Fruit fly (Drosophila melanogaster) whole organism, embryonic: ENCODE measurements around the gene CG46397.

Experiments
- Ada2b ChIP-seq: fragments of 200-800 bp; sonication (Bioruptor generic); IDR thresholded peaks from 2 replicates; pipeline ENCODE4 v1.3.6; 2022; ENCODE audit warnings: missing biosample characterization, missing genetic modification characterization
- Adf1 ChIP-seq: fragments of 200-800 bp; sonication (Bioruptor generic); IDR thresholded peaks from 2 replicates; pipeline ENCODE4 v1.3.6; 2022; ENCODE audit warnings: missing biosample characterization, missing genetic modification characterization
- Awh ChIP-seq: fragments of 200-800 bp; sonication (Bioruptor generic); IDR thresholded peaks from 2 replicates; pipeline ENCODE4, ENCODE4 v1.3.6; 2022; ENCODE audit warnings: missing biosample characterization, missing genetic modification characterization
- B-H2 ChIP-seq: fragments of 200-800 bp; sonication (Bioruptor generic); optimal IDR thresholded peaks from 2 replicates; lab custom pipeline; 2018; ENCODE audit warnings: missing biosample characterization, mild to moderate bottlenecking, missing genetic modification characterization
- C15 ChIP-seq: fragments of 200-800 bp; sonication (Bioruptor generic); IDR thresholded peaks from 3 replicates; pipeline ENCODE4 v1.3.6; 2022; ENCODE audit warnings: missing biosample characterization, missing genetic modification characterization
- CG10431 ChIP-seq: fragments of 200-800 bp; sonication (Bioruptor generic); optimal IDR thresholded peaks from 3 replicates; lab custom pipeline; 2018; ENCODE audit warnings: missing biosample characterization, mild to moderate bottlenecking, missing genetic modification characterization
- CG10959 ChIP-seq: fragments of 200-800 bp; sonication (Bioruptor generic); IDR thresholded peaks from 2 replicates; pipeline ENCODE4 v1.3.6; 2022; ENCODE audit warnings: missing biosample characterization, missing genetic modification characterization
- CG14860 ChIP-seq: fragments of 200-800 bp; sonication (Bioruptor generic); IDR thresholded peaks from 3 replicates; pipeline ENCODE4 v1.3.6; 2022; ENCODE audit warnings: missing biosample characterization, missing genetic modification characterization; ENCODE audit not compliant: partially characterized antibody
- CG16815 ChIP-seq: fragments of 200-800 bp; sonication (Bioruptor generic); optimal IDR thresholded peaks from 3 replicates; lab custom pipeline; 2017; ENCODE audit warnings: missing biosample characterization, mild to moderate bottlenecking, missing genetic modification characterization
- CG17361 ChIP-seq: fragments of 200-800 bp; sonication (Bioruptor generic); IDR thresholded peaks from 3 replicates; pipeline ENCODE4 v1.3.6; 2022; ENCODE audit warnings: missing biosample characterization, missing genetic modification characterization
- CG18011 ChIP-seq: fragments of 200-800 bp; sonication (Bioruptor generic); optimal IDR thresholded peaks from 2 replicates; lab custom pipeline; 2017; ENCODE audit warnings: missing biosample characterization, missing genetic modification characterization, mild to moderate bottlenecking, moderate library complexity, missing genotype
- CG2120 ChIP-seq: fragments of 200-800 bp; sonication (Bioruptor generic); optimal IDR thresholded peaks from 3 replicates; lab custom pipeline; 2016; ENCODE audit warnings: missing biosample characterization, missing genetic modification characterization
- CG2199 ChIP-seq: fragments of 200-800 bp; sonication (Bioruptor generic); IDR thresholded peaks from 3 replicates; pipeline ENCODE4 v1.3.6; 2022; ENCODE audit warnings: missing biosample characterization, missing genetic modification characterization
- CG3065 ChIP-seq: fragments of 200-800 bp; sonication (Bioruptor generic); optimal IDR thresholded peaks from 2 replicates; lab custom pipeline; 2016; ENCODE audit warnings: missing biosample characterization, missing genetic modification characterization
- CG31224 ChIP-seq: fragments of 200-800 bp; sonication (Bioruptor generic); IDR thresholded peaks from 2 replicates; pipeline ENCODE4 v1.3.6; 2022; ENCODE audit warnings: missing biosample characterization, missing genetic modification characterization
- CG33213 ChIP-seq: fragments of 200-800 bp; sonication (Bioruptor generic); optimal IDR thresholded peaks from 3 replicates; lab custom pipeline; 2016; ENCODE audit warnings: missing biosample characterization, missing genetic modification characterization
- CG3847 ChIP-seq: fragments of 200-800 bp; sonication (Bioruptor generic); IDR thresholded peaks from 2 replicates; pipeline ENCODE4 v1.3.6; 2022; ENCODE audit warnings: missing biosample characterization, missing genetic modification characterization
- CG4424 ChIP-seq: fragments of 200-800 bp; sonication (Bioruptor generic); optimal IDR thresholded peaks from 3 replicates; lab custom pipeline; 2016; ENCODE audit warnings: missing biosample characterization, missing genetic modification characterization
- CG4820 ChIP-seq: fragments of 200-800 bp; sonication (Bioruptor generic); optimal IDR thresholded peaks from 3 replicates; lab custom pipeline; 2016; ENCODE audit warnings: missing biosample characterization, missing genetic modification characterization
- Dad ChIP-seq: fragments of 200-800 bp; sonication (Bioruptor generic); optimal IDR thresholded peaks from 3 replicates; lab custom pipeline; 2016; ENCODE audit warnings: missing biosample characterization, missing genetic modification characterization
- Dek ChIP-seq: fragments of 200-800 bp; sonication (Bioruptor generic); optimal IDR thresholded peaks from 3 replicates; lab custom pipeline; 2019; ENCODE audit warnings: missing biosample characterization, mild to moderate bottlenecking, missing genetic modification characterization, moderate library complexity
- Dfd ChIP-seq, 2 experiments: fragments of >200 bp; optimal IDR thresholded peaks; 2 replicates each; lab custom pipeline; 2017; ENCODE audit warnings: missing biosample characterization in 2 of 2, missing genetic modification characterization in 2 of 2
- Dip2 ChIP-seq: fragments of 200-800 bp; sonication (Bioruptor generic); IDR thresholded peaks from 2 replicates; pipeline ENCODE4 v1.3.6; 2022; ENCODE audit warnings: missing biosample characterization, missing genetic modification characterization
- Dip3 ChIP-seq: fragments of 200-800 bp; sonication (Bioruptor generic); optimal IDR thresholded peaks from 3 replicates; lab custom pipeline; 2016; ENCODE audit warnings: missing biosample characterization, missing genetic modification characterization
- Doc2 ChIP-seq: fragments of 200-800 bp; sonication (Bioruptor generic); IDR thresholded peaks from 2 replicates; pipeline ENCODE4 v1.3.6; 2022; ENCODE audit warnings: missing biosample characterization, missing genetic modification characterization
- Fer1 ChIP-seq: fragments of 200-800 bp; sonication (Bioruptor generic); optimal IDR thresholded peaks from 2 replicates; lab custom pipeline; 2017; ENCODE audit warnings: missing biosample characterization, mild to moderate bottlenecking, missing genetic modification characterization
- Gug ChIP-seq: fragments of 200-800 bp; sonication (Bioruptor generic); IDR thresholded peaks from 4 replicates; pipeline ENCODE4 v1.3.6; 2022; ENCODE audit warnings: missing biosample characterization, missing genetic modification characterization
- Hmr ChIP-seq: fragments of 200-800 bp; sonication (Bioruptor generic); optimal IDR thresholded peaks from 3 replicates; lab custom pipeline; 2017; ENCODE audit warnings: mild to moderate bottlenecking, missing biosample characterization, missing genetic modification reagents, missing genetic modification characterization
- Hr51 ChIP-seq, 2 experiments: fragments of 200-800 bp; sonication (Bioruptor generic); optimal IDR thresholded peaks; 2 replicates in 1 of 2; 3 replicates in 1 of 2; lab custom pipeline; 2016 to 2018; ENCODE audit warnings: missing biosample characterization in 2 of 2, missing genetic modification characterization in 2 of 2, mild to moderate bottlenecking in 1 of 2, moderate library complexity in 1 of 2
- Lim3 ChIP-seq: fragments of 200-800 bp; sonication (Bioruptor generic); IDR thresholded peaks from 2 replicates; pipeline ENCODE4 v1.3.6; 2022; ENCODE audit warnings: missing biosample characterization, missing genetic modification characterization
- Mad ChIP-seq: fragments of 200-800 bp; sonication (Bioruptor generic); optimal IDR thresholded peaks from 2 replicates; lab custom pipeline; 2016; ENCODE audit warnings: missing biosample characterization, missing genetic modification characterization
- Med ChIP-seq: fragments of 200-800 bp; sonication (Bioruptor generic); peaks from one replicate; lab custom pipeline; 2016; ENCODE audit warnings: missing biosample characterization, missing genetic modification characterization, mild to moderate bottlenecking, inconsistent platforms, moderate library complexity
- Myb ChIP-seq: fragments of 200-800 bp; sonication (Bioruptor generic); optimal IDR thresholded peaks from 2 replicates; lab custom pipeline; 2016; ENCODE audit warnings: missing biosample characterization, missing genetic modification characterization
- NK7.1 ChIP-seq: fragments of 200-800 bp; sonication (Bioruptor generic); optimal IDR thresholded peaks from 3 replicates; lab custom pipeline; 2016; ENCODE audit warnings: missing biosample characterization, missing genetic modification characterization
- Spps ChIP-seq: fragments of 200-800 bp; sonication (Bioruptor generic); optimal IDR thresholded peaks from 2 replicates; lab custom pipeline; 2018; ENCODE audit warnings: missing biosample characterization, mild to moderate bottlenecking, missing genetic modification characterization
- Ssrp ChIP-seq: fragments of 200-800 bp; sonication (Bioruptor generic); optimal IDR thresholded peaks from 2 replicates; lab custom pipeline; 2018; ENCODE audit warnings: missing biosample characterization, mild to moderate bottlenecking, missing genetic modification characterization, moderate library complexity
- Usf ChIP-seq: fragments of 200-800 bp; sonication (Bioruptor generic); optimal IDR thresholded peaks from 2 replicates; lab custom pipeline; 2017; ENCODE audit warnings: missing genotype, missing biosample characterization, missing genetic modification characterization
- ase ChIP-seq: fragments of 200-800 bp; sonication (Bioruptor generic); IDR thresholded peaks from 3 replicates; pipeline ENCODE4 v1.3.6; 2022; ENCODE audit warnings: missing biosample characterization, missing genetic modification characterization
- cato ChIP-seq: fragments of 200-800 bp; sonication (Bioruptor generic); optimal IDR thresholded peaks from 2 replicates; lab custom pipeline; 2016; ENCODE audit warnings: missing biosample characterization, missing genetic modification characterization, borderline replicate concordance
- fd102C ChIP-seq: fragments of 200-800 bp; sonication (Bioruptor generic); optimal IDR thresholded peaks from 2 replicates; lab custom pipeline; 2018; ENCODE audit warnings: missing biosample characterization, mild to moderate bottlenecking, missing genetic modification characterization, moderate library complexity
- gcm ChIP-seq: fragments of 200-800 bp; sonication (Bioruptor generic); optimal IDR thresholded peaks from 2 replicates; lab custom pipeline; 2019; ENCODE audit warnings: missing biosample characterization, mild to moderate bottlenecking, missing genetic modification characterization, moderate library complexity
- maf-S ChIP-seq: fragments of 200-800 bp; sonication (Bioruptor generic); optimal IDR thresholded peaks from 2 replicates; lab custom pipeline; 2016; ENCODE audit warnings: missing biosample characterization, missing genetic modification characterization
- mld ChIP-seq: fragments of 200-800 bp; sonication (Bioruptor generic); IDR thresholded peaks from 3 replicates; pipeline ENCODE4 v1.3.6; 2022; ENCODE audit warnings: missing biosample characterization, missing genetic modification characterization; ENCODE audit not compliant: partially characterized antibody
- nerfin-2 ChIP-seq: fragments of 200-800 bp; sonication (Bioruptor generic); IDR thresholded peaks from 2 replicates; pipeline ENCODE4 v1.3.6; 2022; ENCODE audit warnings: missing biosample characterization, missing genetic modification characterization; ENCODE audit not compliant: partially characterized antibody
- odd ChIP-seq: fragments of 200-800 bp; sonication (Bioruptor generic); optimal IDR thresholded peaks from 2 replicates; lab custom pipeline; 2017; ENCODE audit warnings: missing biosample characterization, mild to moderate bottlenecking, missing genetic modification characterization
- sim ChIP-seq: fragments of 200-800 bp; sonication (Bioruptor generic); IDR thresholded peaks from 2 replicates; pipeline ENCODE4 v1.3.6; 2022; ENCODE audit warnings: missing biosample characterization, missing genetic modification characterization
- slou ChIP-seq: fragments of 200-800 bp; sonication (Bioruptor generic); optimal IDR thresholded peaks from 3 replicates; lab custom pipeline; 2016; ENCODE audit warnings: missing biosample characterization, missing genetic modification characterization
- tio ChIP-seq: fragments of 200-800 bp; sonication (Bioruptor generic); optimal IDR thresholded peaks from 2 replicates; lab custom pipeline; 2017; ENCODE audit warnings: missing biosample characterization, missing genetic modification characterization, inconsistent platforms
- trem ChIP-seq: fragments of 200-800 bp; optimal IDR thresholded peaks from 3 replicates; lab custom pipeline; 2019; ENCODE audit warnings: missing biosample characterization, mild to moderate bottlenecking, missing genetic modification characterization, moderate library complexity
- wek ChIP-seq: fragments of 200-800 bp; sonication (Bioruptor generic); optimal IDR thresholded peaks from 3 replicates; lab custom pipeline; 2018; ENCODE audit warnings: missing biosample characterization, mild to moderate bottlenecking, missing genetic modification characterization, moderate library complexity
- z ChIP-seq: fragments of 200-800 bp; sonication (Bioruptor generic); IDR thresholded peaks from 3 replicates; pipeline ENCODE4 v1.3.6; 2022; ENCODE audit warnings: missing biosample characterization, missing genetic modification characterization

CG46397 gene

dm6 chr2L:8958046-8958497 lies 11.0 kb downstream of the CG46397 start (continued):
- TF ChIP-seq Hr51 (GFP tag; optimal IDR thresholded peaks at IDR 0.05; lab: Kevin White, UChicago), result peak; percentile 90 to 98
- peak; percentile 98 for TF ChIP-seq CG10959
- peak; percentile 91 for TF ChIP-seq CG31224 (GFP tag; lab: Robert Waterston, UW)
- TF ChIP-seq Myb, result peak; percentile 66
- TF ChIP-seq cato (GFP tag; lab: Kevin White, UChicago), result peak; percentile 87
- peak; percentile 96 for TF ChIP-seq ase
- peak; percentile 85 for TF ChIP-seq CG3065 (GFP tag; lab: Kevin White, UChicago)
- peak; percentile 93 for TF ChIP-seq fd102C (GFP tag; lab: Kevin White, UChicago)
- TF ChIP-seq mld, result no peak
- peak; percentile 98 for TF ChIP-seq Ada2b (GFP tag; lab: Robert Waterston, UW)
- peak; percentile 94 for TF ChIP-seq CG4424 (GFP tag; lab: Kevin White, UChicago)
- peak; percentile 93 for TF ChIP-seq Hmr (GFP tag; lab: Kevin White, UChicago)
- TF ChIP-seq sim, result peak; percentile 97
- TF ChIP-seq CG4820 (GFP tag; lab: Kevin White, UChicago), result peak; percentile 88
- TF ChIP-seq maf-S (GFP tag; lab: Kevin White, UChicago), result peak; percentile 94
- TF ChIP-seq Dfd (GFP tag; optimal IDR thresholded peaks at IDR 0.05; lab: Kevin White, UChicago), result no peak
- TF ChIP-seq Adf1 (GFP tag; lab: Robert Waterston, UW), result peak; percentile 79
- peak; percentile 87 for TF ChIP-seq NK7.1 (GFP tag; lab: Kevin White, UChicago)
- TF ChIP-seq CG10431 (GFP tag; lab: Kevin White, UChicago), result peak; percentile 60
- TF ChIP-seq CG3847 (GFP tag; lab: Robert Waterston, UW), result peak; percentile 96
- TF ChIP-seq CG16815 (GFP tag; lab: Kevin White, UChicago), result peak; percentile 94
- TF ChIP-seq Dip2 (GFP tag; lab: Robert Waterston, UW), result 0 out of 2 replicates have a peak, but pooled peaks have one; percentile 22
- peak; percentile 85 for TF ChIP-seq Doc2 (GFP tag; lab: Robert Waterston, UW)
- peak; percentile 70 for TF ChIP-seq wek (GFP tag; lab: Kevin White, UChicago)
- peak; percentile 91 for TF ChIP-seq Gug (GFP tag; lab: Robert Waterston, UW)
- TF ChIP-seq Dad, result peak; percentile 81
- peak; percentile 95 for TF ChIP-seq CG2120 (GFP tag; lab: Kevin White, UChicago)
- peak; percentile 92 for TF ChIP-seq Spps (tag; lab: Kevin White, UChicago)
- TF ChIP-seq Med (GFP tag; lab: Kevin White, UChicago), result peak; percentile 96
- TF ChIP-seq nerfin-2 (GFP tag; lab: Robert Waterston, UW), result no peak
- TF ChIP-seq Fer1, result peak; percentile 87
- peak; percentile 72 for TF ChIP-seq CG18011 (GFP tag; lab: Kevin White, UChicago)
- no peak for TF ChIP-seq CG14860 (GFP tag; lab: Robert Waterston, UW)
- TF ChIP-seq Awh (GFP tag; lab: Robert Waterston, UW), result peak; percentile 98
- peak; percentile 78 for TF ChIP-seq CG33213 (GFP tag; lab: Kevin White, UChicago)
- peak; percentile 90 for TF ChIP-seq Dip3 (GFP tag; lab: Kevin White, UChicago)
- TF ChIP-seq Mad (GFP tag; lab: Kevin White, UChicago), result peak; percentile 84
- peak; percentile 92 for TF ChIP-seq trem (tag; lab: Kevin White, UChicago)
- peak; percentile 97 for TF ChIP-seq Ssrp (tag; lab: Kevin White, UChicago)
- peak; percentile 84 for TF ChIP-seq B-H2 (GFP tag; lab: Kevin White, UChicago)
- TF ChIP-seq CG17361, result peak; percentile 87
- TF ChIP-seq slou (GFP tag; lab: Kevin White, UChicago), result peak; percentile 89
- peak; percentile 94 for TF ChIP-seq gcm (GFP tag; lab: Kevin White, UChicago)
- TF ChIP-seq C15 (GFP tag; lab: Robert Waterston, UW), result peak; percentile 91
- peak; percentile 85 for TF ChIP-seq Usf
- TF ChIP-seq Dek (tag; lab: Kevin White, UChicago), result peak; percentile 95
- TF ChIP-seq odd (GFP tag; lab: Kevin White, UChicago), result peak; percentile 70
- TF ChIP-seq Lim3 (GFP tag; lab: Robert Waterston, UW), result peak; percentile 88; the same call in 1 of the 2 replicates
- peak; percentile 92 for TF ChIP-seq z (GFP tag; lab: Robert Waterston, UW)
- peak; percentile 95 for TF ChIP-seq CG2199 (GFP tag; lab: Robert Waterston, UW)
- peak; percentile 92 for TF ChIP-seq tio
